Worm (Caenorhabditis elegans) whole organism, young adult: ENCODE measurements around the gene K02F6.8.

Experiments
- B0019.2 ChIP-seq: fragments of 200-800 bp; sonication (Bioruptor generic); conservative IDR thresholded peaks from 2 replicates; pipeline ENCODE4 v1.3.6; 2022; ENCODE audit warnings: missing genetic modification reagents, missing genetic modification characterization, missing compliant biosample characterization
- C06A6.2 ChIP-seq: fragments of 200-800 bp; sonication (Bioruptor generic); conservative IDR thresholded peaks from 2 replicates; pipeline ENCODE4 v1.3.6; 2022; ENCODE audit warnings: missing genetic modification characterization, missing compliant biosample characterization
- F10E7.11 ChIP-seq: sonication (generic microtip); optimal IDR thresholded peaks from 2 replicates; lab custom pipeline; 2017; ENCODE audit warnings: mild to moderate bottlenecking, missing genetic modification characterization, moderate library complexity, missing compliant biosample characterization
- Y53G8AR.9 ChIP-seq: fragments of 200-800 bp; sonication (Bioruptor generic); conservative IDR thresholded peaks from 2 replicates; pipeline ENCODE4 v1.3.6; 2022; ENCODE audit warnings: missing genetic modification reagents, missing genetic modification characterization, missing compliant biosample characterization
- Y56A3A.18 ChIP-seq: fragments of 200-800 bp; sonication (Bioruptor generic); IDR thresholded peaks from 2 replicates; pipeline ENCODE4 v1.3.6; 2022; ENCODE audit warnings: missing genetic modification reagents, missing genetic modification characterization, missing compliant biosample characterization
- aptf-2 ChIP-seq: fragments of 200-800 bp; sonication (Bioruptor generic); conservative IDR thresholded peaks from 2 replicates; pipeline ENCODE4 v1.3.6; 2022; ENCODE audit warnings: missing genetic modification reagents, missing genetic modification characterization, missing compliant biosample characterization
- atf-7 ChIP-seq: sonication (generic microtip); optimal IDR thresholded peaks from 2 replicates; lab custom pipeline; 2017; ENCODE audit warnings: mild to moderate bottlenecking, missing genetic modification characterization, missing compliant biosample characterization
- athp-1 ChIP-seq: sonication (generic microtip); optimal IDR thresholded peaks from 2 replicates; lab custom pipeline; 2017; ENCODE audit warnings: mild to moderate bottlenecking, missing genetic modification characterization, missing compliant biosample characterization
- attf-3 ChIP-seq: fragments of 200-800 bp; sonication (Bioruptor generic); conservative IDR thresholded peaks from 2 replicates; pipeline ENCODE4 v1.3.6; 2022; ENCODE audit warnings: missing genetic modification reagents, missing genetic modification characterization, missing compliant biosample characterization
- cebp-1 ChIP-seq, 2 experiments: fragments of 200-800 bp in 1 of 2; sonication (Bioruptor generic) in 1 of 2; sonication (generic microtip) in 1 of 2; IDR thresholded peaks in 1 of 2; optimal IDR thresholded peaks in 1 of 2; 2 replicates each; pipeline versions ENCODE4 v1.3.6 to Lab custom; 2017 to 2022; ENCODE audit warnings: missing compliant biosample characterization in 2 of 2, missing genetic modification characterization in 2 of 2, mild to moderate bottlenecking in 1 of 2, missing genetic modification reagents in 1 of 2, moderate library complexity in 1 of 2
- cebp-2 ChIP-seq: fragments of 200-800 bp; sonication (Bioruptor generic); IDR thresholded peaks from 2 replicates; pipeline ENCODE4 v1.3.6; 2022; ENCODE audit warnings: missing genetic modification characterization, missing compliant biosample characterization
- ceh-58 ChIP-seq: fragments of 200-800 bp; sonication (Bioruptor generic); IDR thresholded peaks from 2 replicates; pipeline ENCODE4 v1.3.6; 2022; ENCODE audit warnings: missing genetic modification characterization, missing compliant biosample characterization
- chd-7 ChIP-seq: sonication (generic microtip); optimal IDR thresholded peaks from 2 replicates; lab custom pipeline; 2016; ENCODE audit warnings: mild to moderate bottlenecking, missing genetic modification characterization, moderate library complexity, missing compliant biosample characterization
- efl-1 ChIP-seq: fragments of 150-350 bp; optimal IDR thresholded peaks from 2 replicates; lab custom pipeline; 2014; ENCODE audit warnings: missing biosample characterization, missing genetic modification reagents, missing genetic modification characterization
- egrh-3 ChIP-seq: fragments of 200-800 bp; sonication (Bioruptor generic); IDR thresholded peaks from 2 replicates; pipeline ENCODE4 v1.3.6; 2022; ENCODE audit warnings: missing genetic modification reagents, missing genetic modification characterization, missing compliant biosample characterization
- ets-4 ChIP-seq: fragments of 200-800 bp; sonication (Bioruptor generic); optimal IDR thresholded peaks from 2 replicates; lab custom pipeline; 2018; ENCODE audit warnings: mild to moderate bottlenecking, missing genetic modification characterization, missing compliant biosample characterization
- fkh-3 ChIP-seq: sonication (generic microtip); optimal IDR thresholded peaks from 2 replicates; lab custom pipeline; 2016; ENCODE audit warnings: mild to moderate bottlenecking, missing genetic modification characterization, missing compliant biosample characterization
- hmg-1.2 ChIP-seq: fragments of 200-800 bp; sonication (Bioruptor generic); IDR thresholded peaks from 2 replicates; pipeline ENCODE4 v1.3.6; 2022; ENCODE audit warnings: missing genetic modification reagents, missing genetic modification characterization, missing compliant biosample characterization
- hmg-20 ChIP-seq: fragments of 200-800 bp; sonication (Bioruptor generic); IDR thresholded peaks from 2 replicates; pipeline ENCODE4 v1.3.6; 2022; ENCODE audit warnings: missing genetic modification reagents, missing genetic modification characterization, missing compliant biosample characterization
- lir-1 ChIP-seq: fragments of 200-800 bp; sonication (Bioruptor generic); conservative IDR thresholded peaks from 2 replicates; pipeline ENCODE4 v1.3.6; 2022; ENCODE audit warnings: missing genetic modification reagents, missing genetic modification characterization, missing compliant biosample characterization
- lsl-1 ChIP-seq: fragments of 200-800 bp; sonication (Bioruptor generic); optimal IDR thresholded peaks from 2 replicates; lab custom pipeline; 2018; ENCODE audit warnings: mild to moderate bottlenecking, missing genetic modification characterization, moderate library complexity, missing compliant biosample characterization
- madf-10 ChIP-seq: sonication (generic microtip); optimal IDR thresholded peaks from 2 replicates; lab custom pipeline; 2016; ENCODE audit warnings: mild to moderate bottlenecking, missing genetic modification characterization, missing compliant biosample characterization
- madf-6 ChIP-seq: fragments of 200-800 bp; sonication (Bioruptor generic); IDR thresholded peaks from 2 replicates; pipeline ENCODE4 v1.3.6; 2022; ENCODE audit warnings: missing genetic modification reagents, missing genetic modification characterization, missing compliant biosample characterization
- mcd-1 ChIP-seq: fragments of 200-800 bp; sonication (Bioruptor generic); IDR thresholded peaks from 2 replicates; pipeline ENCODE4 v1.3.6; 2022; ENCODE audit warnings: missing genetic modification reagents, missing genetic modification characterization, missing compliant biosample characterization
- mxl-1 ChIP-seq: sonication (generic microtip); optimal IDR thresholded peaks from 2 replicates; lab custom pipeline; 2016; ENCODE audit warnings: missing genetic modification characterization, missing compliant biosample characterization
- nfya-1 ChIP-seq: sonication (generic microtip); optimal IDR thresholded peaks from 2 replicates; lab custom pipeline; 2017; ENCODE audit warnings: antibody characterized with exemption, missing compliant biosample characterization, missing genetic modification characterization, borderline replicate concordance; ENCODE audit not compliant: insufficient read depth
- nhr-27 ChIP-seq: fragments of 200-800 bp; sonication (Bioruptor generic); optimal IDR thresholded peaks from 2 replicates; lab custom pipeline; 2018; ENCODE audit warnings: mild to moderate bottlenecking, missing genetic modification characterization, moderate library complexity, missing compliant biosample characterization
- pbrm-1 ChIP-seq: fragments of 200-800 bp; sonication (Bioruptor generic); IDR thresholded peaks from 2 replicates; pipeline ENCODE4 v1.3.6; 2022; ENCODE audit warnings: missing genetic modification reagents, missing genetic modification characterization, missing compliant biosample characterization
- rec-8 ChIP-seq, 2 experiments: sonication (generic microtip); optimal IDR thresholded peaks; 2 replicates each; lab custom pipeline; 2016; ENCODE audit warnings: mild to moderate bottlenecking in 2 of 2, missing genetic modification characterization in 2 of 2, missing genetic modification reagents in 2 of 2, missing genotype in 2 of 2, missing biosample characterization in 1 of 2, missing compliant biosample characterization in 1 of 2, moderate library complexity in 1 of 2
- sdz-38 ChIP-seq: sonication (generic microtip); optimal IDR thresholded peaks from 2 replicates; lab custom pipeline; 2016; ENCODE audit warnings: missing genotype, missing genetic modification characterization, missing compliant biosample characterization
- xnd-1 ChIP-seq: sonication (generic microtip); optimal IDR thresholded peaks from 2 replicates; lab custom pipeline; 2016; ENCODE audit warnings: missing genotype, missing genetic modification reagents, missing genetic modification characterization, missing compliant biosample characterization
- ztf-25 ChIP-seq: fragments of 200-800 bp; sonication (Bioruptor generic); IDR thresholded peaks from 2 replicates; pipeline ENCODE4 v1.3.6; 2022; ENCODE audit warnings: missing genetic modification reagents, missing genetic modification characterization, missing compliant biosample characterization
- ztf-3 ChIP-seq: fragments of 200-800 bp; sonication (Bioruptor generic); optimal IDR thresholded peaks from 2 replicates; lab custom pipeline; 2018; ENCODE audit warnings: mild to moderate bottlenecking, missing genetic modification characterization, missing compliant biosample characterization

The K02F6.8 gene

ce11 chrII:2503703-2504430 is 31.0 kb downstream of the K02F6.8 start:
- TF ChIP-seq hmg-1.2 (GFP tag; lab: Robert Waterston, UW): peak; percentile 30; the same call in 1 of the 2 replicates
- peak; percentile 54 for TF ChIP-seq madf-6 (GFP tag; lab: Robert Waterston, UW)
- TF ChIP-seq mcd-1 (GFP tag; lab: Robert Waterston, UW): 0 out of 2 replicates have a peak, but pooled peaks have one; percentile 10
- TF ChIP-seq hmg-20 (GFP tag; lab: Robert Waterston, UW): no peak
- no peak for TF ChIP-seq C06A6.2 (GFP tag; lab: Robert Waterston, UW)
- peak; percentile 57 for TF ChIP-seq xnd-1 (tag; lab: Kevin White, UChicago)
- TF ChIP-seq chd-7 (tag; lab: Kevin White, UChicago): no peak
- TF ChIP-seq B0019.2 (GFP tag; lab: Robert Waterston, UW): no peak
- no peak for TF ChIP-seq nhr-27 (tag; lab: Kevin White, UChicago)
- peak; percentile 92 for TF ChIP-seq lsl-1 (GFP tag; lab: Kevin White, UChicago)
- no peak for TF ChIP-seq ceh-58 (GFP tag; lab: Robert Waterston, UW)
- TF ChIP-seq athp-1 (tag; lab: Kevin White, UChicago): peak; percentile 42
- no peak for TF ChIP-seq egrh-3 (GFP tag; lab: Robert Waterston, UW)
- no peak for TF ChIP-seq Y56A3A.18 (GFP tag; lab: Robert Waterston, UW)

ce11 chrII:2488386-2488785 is 46.5 kb downstream of the K02F6.8 start, which contains the start of gene F53G2.1:
Gene F53G2.1 (plus strand): TSS chrII:2488686.
- TF ChIP-seq madf-10 (tag; lab: Kevin White, UChicago): no peak
- no peak for TF ChIP-seq lir-1
- TF ChIP-seq ets-4: no peak
- no peak for TF ChIP-seq cebp-2 (GFP tag; lab: Robert Waterston, UW)
- TF ChIP-seq F10E7.11 (tag; lab: Kevin White, UChicago): no peak
- no peak for TF ChIP-seq pbrm-1
- TF ChIP-seq, all 124 proteins: peak for 0

DNA sequence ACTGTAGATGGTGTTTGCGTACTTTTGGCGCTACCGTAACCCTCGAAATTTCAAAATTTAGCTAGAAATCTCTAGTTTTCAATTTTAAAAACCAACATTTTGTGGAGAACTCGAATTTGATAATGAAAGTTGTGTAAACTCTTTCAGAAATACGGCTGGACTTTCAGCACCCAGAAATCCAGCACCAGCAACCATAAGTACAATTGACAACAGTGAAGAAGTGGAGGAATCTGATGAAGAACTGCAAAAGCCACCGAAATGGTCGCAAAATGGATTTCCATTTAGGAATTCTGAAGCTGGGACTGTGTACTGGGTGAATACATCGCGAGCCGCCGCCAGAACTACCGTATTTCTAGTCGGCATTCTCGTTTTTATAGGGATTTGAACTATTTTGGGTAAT is 51.3 kb downstream of the K02F6.8 start, which contains the start of gene F53G2.13:
Gene F53G2.13, plus strand, starts transcription at position 301 of the 400 bp plus-strand sequence.
- TF ChIP-seq rec-8 (tag; optimal IDR thresholded peaks at IDR 0.05; lab: Kevin White, UChicago): no peak
- TF ChIP-seq atf-7 (tag; lab: Kevin White, UChicago): no peak
- TF ChIP-seq cebp-1 (GFP tag; IDR thresholded peaks at IDR 0.05; lab: Robert Waterston, UW): no peak
- TF ChIP-seq cebp-1 (tag; optimal IDR thresholded peaks at IDR 0.05; lab: Kevin White, UChicago): no peak
- no peak for TF ChIP-seq chd-7 (tag; lab: Kevin White, UChicago)
- no peak for TF ChIP-seq efl-1 (GFP tag; lab: Kevin White, UChicago)
- TF ChIP-seq ceh-58 (GFP tag; lab: Robert Waterston, UW): no peak
- no peak for TF ChIP-seq pbrm-1
- TF ChIP-seq attf-3 (GFP tag; lab: Robert Waterston, UW): no peak
- TF ChIP-seq aptf-2 (GFP tag; lab: Robert Waterston, UW): no peak
- TF ChIP-seq ztf-3 (GFP tag; lab: Kevin White, UChicago): no peak
- no peak for TF ChIP-seq Y53G8AR.9 (GFP tag; lab: Robert Waterston, UW)
- no peak for TF ChIP-seq mxl-1
- TF ChIP-seq fkh-3: no peak
- no peak for TF ChIP-seq ztf-25 (GFP tag; lab: Robert Waterston, UW)
- no peak for TF ChIP-seq sdz-38 (tag; lab: Kevin White, UChicago)
- TF ChIP-seq nfya-1 (tag; lab: Kevin White, UChicago): no peak
